Fruit fly (Drosophila melanogaster) whole organism, embryonic: ENCODE data around the gene CG11999.

Source experiments
- Adf1 ChIP-seq: fragments of 200-800 bp; sonication (Bioruptor generic); IDR thresholded peaks from 2 replicates; pipeline ENCODE4 v1.3.6; 2022; ENCODE audit warnings: missing biosample characterization, missing genetic modification characterization
- Asciz ChIP-seq: fragments of 200-800 bp; sonication (Bioruptor generic); optimal IDR thresholded peaks from 2 replicates; lab custom pipeline; 2017; ENCODE audit warnings: missing biosample characterization, mild to moderate bottlenecking, missing genetic modification characterization, missing genetic modification reagents
- B-H2 ChIP-seq: fragments of 200-800 bp; sonication (Bioruptor generic); optimal IDR thresholded peaks from 2 replicates; lab custom pipeline; 2018; ENCODE audit warnings: missing biosample characterization, mild to moderate bottlenecking, missing genetic modification characterization
- BEAF-32 ChIP-seq: fragments of 200-800 bp; sonication (Bioruptor generic); optimal IDR thresholded peaks from 3 replicates; lab custom pipeline; 2017; ENCODE audit warnings: missing biosample characterization, missing genetic modification characterization, mild to moderate bottlenecking, moderate library complexity, missing genetic modification reagents
- CG10267 ChIP-seq: fragments of 200-800 bp; sonication (Bioruptor generic); optimal IDR thresholded peaks from 2 replicates; lab custom pipeline; 2018; ENCODE audit warnings: missing biosample characterization, mild to moderate bottlenecking, missing genetic modification characterization, moderate library complexity
- CG10565 ChIP-seq: fragments of 200-800 bp; sonication (Bioruptor generic); optimal IDR thresholded peaks from 3 replicates; lab custom pipeline; 2016; ENCODE audit warnings: missing biosample characterization, mild to moderate bottlenecking, missing genetic modification characterization
- CG11456 ChIP-seq: fragments of 200-800 bp; sonication (Bioruptor generic); IDR thresholded peaks from 3 replicates; pipeline ENCODE4 v1.3.6; 2022; ENCODE audit warnings: missing biosample characterization, missing genetic modification characterization
- CG14667 ChIP-seq: fragments of 200-800 bp; sonication (Bioruptor generic); IDR thresholded peaks from 2 replicates; pipeline ENCODE4 v1.3.6; 2022; ENCODE audit warnings: missing biosample characterization, missing genetic modification characterization
- CG14710 ChIP-seq: fragments of 200-800 bp; sonication (Bioruptor generic); optimal IDR thresholded peaks from 3 replicates; lab custom pipeline; 2019; ENCODE audit warnings: missing biosample characterization, mild to moderate bottlenecking, missing genetic modification characterization, moderate library complexity
- CG2202 ChIP-seq: fragments of 200-800 bp; sonication (Bioruptor generic); optimal IDR thresholded peaks from 2 replicates; lab custom pipeline; 2018; ENCODE audit warnings: missing biosample characterization, mild to moderate bottlenecking, missing genetic modification characterization
- CG33213 ChIP-seq: fragments of 200-800 bp; sonication (Bioruptor generic); optimal IDR thresholded peaks from 3 replicates; lab custom pipeline; 2016; ENCODE audit warnings: missing biosample characterization, missing genetic modification characterization
- CG33557 ChIP-seq: fragments of 200-800 bp; sonication (Bioruptor generic); optimal IDR thresholded peaks from 2 replicates; lab custom pipeline; 2019; ENCODE audit warnings: missing biosample characterization, mild to moderate bottlenecking, missing genetic modification characterization, moderate library complexity
- CG34224 ChIP-seq: fragments of 200-800 bp; sonication (Bioruptor generic); IDR thresholded peaks from 3 replicates; pipeline ENCODE4 v1.3.6; 2022; ENCODE audit warnings: missing biosample characterization, missing genetic modification characterization; ENCODE audit not compliant: partially characterized antibody
- CG5245 ChIP-seq: fragments of 200-800 bp; sonication (Bioruptor generic); optimal IDR thresholded peaks from 3 replicates; lab custom pipeline; 2016; ENCODE audit warnings: missing biosample characterization, missing genetic modification characterization
- CG6175 ChIP-seq: fragments of 200-800 bp; sonication (Bioruptor generic); IDR thresholded peaks from 3 replicates; pipeline ENCODE4 v1.3.6; 2022; ENCODE audit warnings: missing biosample characterization, missing genetic modification characterization
- CG8478 ChIP-seq: fragments of >200 bp; optimal IDR thresholded peaks from 2 replicates; lab custom pipeline; 2018
- Camta ChIP-seq: fragments of 200-800 bp; sonication (Bioruptor generic); optimal IDR thresholded peaks from 2 replicates; lab custom pipeline; 2016; ENCODE audit warnings: missing biosample characterization, missing genetic modification characterization
- CkIIα-i1 ChIP-seq: fragments of 200-800 bp; sonication (Bioruptor generic); IDR thresholded peaks from 2 replicates; pipeline ENCODE4 v1.3.6; 2022; ENCODE audit warnings: missing biosample characterization, missing genetic modification characterization
- Dref ChIP-seq: fragments of 200-800 bp; sonication (Bioruptor generic); IDR thresholded peaks from 2 replicates; pipeline ENCODE4 v1.3.6; 2022; ENCODE audit warnings: missing biosample characterization, missing genetic modification characterization
- Gsc ChIP-seq: fragments of 200-800 bp; sonication (Bioruptor generic); IDR thresholded peaks from 2 replicates; pipeline ENCODE4 v1.3.6; 2022; ENCODE audit warnings: missing biosample characterization, missing genetic modification characterization
- Lpt ChIP-seq: fragments of >200 bp; optimal IDR thresholded peaks from 2 replicates; lab custom pipeline; 2018; ENCODE audit warnings: missing biosample characterization, missing genetic modification characterization
- Nf-YC ChIP-seq: fragments of 200-800 bp; optimal IDR thresholded peaks from 3 replicates; lab custom pipeline; 2019; ENCODE audit warnings: missing biosample characterization, mild to moderate bottlenecking, missing genetic modification characterization, moderate library complexity
- Optix ChIP-seq: fragments of 200-800 bp; sonication (Bioruptor generic); IDR thresholded peaks from 3 replicates; pipeline ENCODE4 v1.3.6; 2022; ENCODE audit warnings: missing biosample characterization, missing genetic modification characterization
- Rfx ChIP-seq: fragments of 200-800 bp; sonication (Bioruptor generic); IDR thresholded peaks from 2 replicates; pipeline ENCODE4 v1.3.6; 2022; ENCODE audit warnings: missing biosample characterization, missing genetic modification characterization
- Sox102F ChIP-seq: fragments of 200-800 bp; sonication (Bioruptor generic); optimal IDR thresholded peaks from 2 replicates; lab custom pipeline; 2018; ENCODE audit warnings: missing biosample characterization, mild to moderate bottlenecking, missing genetic modification characterization, moderate library complexity
- Sry-δ ChIP-seq: fragments of 200-800 bp; sonication (Bioruptor generic); optimal IDR thresholded peaks from 2 replicates; lab custom pipeline; 2016; ENCODE audit warnings: missing biosample characterization, missing genetic modification characterization
- Stat92E ChIP-seq, 3 experiments: fragments of >200 bp in 2 of 3; fragments of 200-800 bp in 1 of 3; sonication (Bioruptor generic) in 1 of 3; optimal IDR thresholded peaks; 2 replicates each; lab custom pipeline; 2017 to 2019; ENCODE audit warnings: missing biosample characterization in 3 of 3, missing genetic modification characterization in 3 of 3, mild to moderate bottlenecking in 1 of 3, moderate library complexity in 1 of 3
- Tbp ChIP-seq: fragments of >200 bp; optimal IDR thresholded peaks from 2 replicates; lab custom pipeline; 2018; ENCODE audit warnings: missing biosample characterization, missing genetic modification characterization
- Usf ChIP-seq: fragments of 200-800 bp; sonication (Bioruptor generic); optimal IDR thresholded peaks from 2 replicates; lab custom pipeline; 2017; ENCODE audit warnings: missing genotype, missing biosample characterization, missing genetic modification characterization
- YL-1 ChIP-seq: fragments of 200-800 bp; sonication (Bioruptor generic); optimal IDR thresholded peaks from 3 replicates; lab custom pipeline; 2017; ENCODE audit warnings: missing biosample characterization, mild to moderate bottlenecking, missing genetic modification characterization
- ab ChIP-seq: fragments of 200-800 bp; sonication (Bioruptor generic); optimal IDR thresholded peaks from 2 replicates; lab custom pipeline; 2016; ENCODE audit warnings: missing biosample characterization, missing genetic modification characterization
- bsh ChIP-seq, 2 experiments: fragments of 200-800 bp; sonication (Bioruptor generic); optimal IDR thresholded peaks; 2 replicates each; lab custom pipeline; 2017 to 2018; ENCODE audit warnings: mild to moderate bottlenecking in 2 of 2, missing biosample characterization in 2 of 2, missing genetic modification characterization in 2 of 2, moderate library complexity in 1 of 2
- cg ChIP-seq: fragments of 200-800 bp; sonication (Bioruptor generic); optimal IDR thresholded peaks from 3 replicates; lab custom pipeline; 2019; ENCODE audit warnings: missing biosample characterization, mild to moderate bottlenecking, missing genetic modification characterization, moderate library complexity
- crp ChIP-seq, 2 experiments: fragments of 200-800 bp; sonication (Bioruptor generic); optimal IDR thresholded peaks; 2 replicates in 1 of 2; 3 replicates in 1 of 2; lab custom pipeline; 2017; ENCODE audit warnings: missing biosample characterization in 2 of 2, missing genetic modification characterization in 2 of 2, mild to moderate bottlenecking in 1 of 2, moderate library complexity in 1 of 2
- her ChIP-seq: fragments of 200-800 bp; sonication (Bioruptor generic); optimal IDR thresholded peaks from 2 replicates; lab custom pipeline; 2016; ENCODE audit warnings: missing biosample characterization, missing genetic modification characterization
- hkb ChIP-seq, 2 experiments: fragments of 200-800 bp in 1 of 2; fragments of >200 bp in 1 of 2; sonication (Bioruptor generic) in 1 of 2; IDR thresholded peaks in 1 of 2; optimal IDR thresholded peaks in 1 of 2; 2 replicates each; pipeline versions ENCODE4 v1.3.6 to Lab custom; 2017 to 2022; ENCODE audit warnings: missing biosample characterization in 1 of 2, missing genetic modification characterization in 1 of 2
- klu ChIP-seq: fragments of 200-800 bp; sonication (Bioruptor generic); IDR thresholded peaks from 2 replicates; pipeline ENCODE4 v1.3.6; 2022; ENCODE audit warnings: missing biosample characterization, missing genetic modification characterization
- lab ChIP-seq: fragments of 200-800 bp; sonication (Bioruptor generic); optimal IDR thresholded peaks from 3 replicates; lab custom pipeline; 2017; ENCODE audit warnings: missing biosample characterization, missing genetic modification characterization, mild to moderate bottlenecking, moderate library complexity, missing genetic modification reagents
- oc ChIP-seq: fragments of 200-800 bp; sonication (Bioruptor generic); optimal IDR thresholded peaks from 2 replicates; lab custom pipeline; 2018; ENCODE audit warnings: missing biosample characterization, mild to moderate bottlenecking, missing genetic modification characterization, moderate library complexity
- odd ChIP-seq: fragments of 200-800 bp; sonication (Bioruptor generic); optimal IDR thresholded peaks from 2 replicates; lab custom pipeline; 2017; ENCODE audit warnings: missing biosample characterization, mild to moderate bottlenecking, missing genetic modification characterization
- pum ChIP-seq: fragments of 200-800 bp; sonication (Bioruptor generic); optimal IDR thresholded peaks from 2 replicates; lab custom pipeline; 2016; ENCODE audit warnings: missing biosample characterization, missing genetic modification characterization
- rib ChIP-seq: fragments of 200-800 bp; sonication (Bioruptor generic); IDR thresholded peaks from 2 replicates; pipeline ENCODE4 v1.3.6; 2022; ENCODE audit warnings: missing biosample characterization, missing genetic modification characterization
- row ChIP-seq: fragments of 200-800 bp; sonication (Bioruptor generic); IDR thresholded peaks from 3 replicates; pipeline ENCODE4 v1.3.6; 2022; ENCODE audit warnings: missing biosample characterization, missing genetic modification characterization
- run ChIP-seq: fragments of 200-800 bp; sonication (Bioruptor generic); optimal IDR thresholded peaks from 3 replicates; lab custom pipeline; 2018; ENCODE audit warnings: missing biosample characterization, mild to moderate bottlenecking, missing genetic modification characterization
- sc ChIP-seq, 3 experiments: fragments of >200 bp in 2 of 3; fragments of 200-800 bp in 1 of 3; sonication (Bioruptor generic) in 1 of 3; optimal IDR thresholded peaks; 2 replicates in 2 of 3; 3 replicates in 1 of 3; lab custom pipeline; 2017; ENCODE audit warnings: mild to moderate bottlenecking in 1 of 3, missing biosample characterization in 1 of 3, missing genetic modification characterization in 1 of 3, missing genetic modification reagents in 1 of 3
- scrt ChIP-seq: fragments of 200-800 bp; sonication (Bioruptor generic); optimal IDR thresholded peaks from 2 replicates; lab custom pipeline; 2018; ENCODE audit warnings: missing biosample characterization, mild to moderate bottlenecking, missing genetic modification characterization, moderate library complexity
- sens-2 ChIP-seq: fragments of 200-800 bp; sonication (Bioruptor generic); IDR thresholded peaks from 2 replicates; pipeline ENCODE4 v1.3.6; 2022; ENCODE audit warnings: missing biosample characterization, missing genetic modification characterization
- slou ChIP-seq: fragments of 200-800 bp; sonication (Bioruptor generic); optimal IDR thresholded peaks from 3 replicates; lab custom pipeline; 2016; ENCODE audit warnings: missing biosample characterization, missing genetic modification characterization
- slp2 ChIP-seq: fragments of 200-800 bp; sonication (Bioruptor generic); optimal IDR thresholded peaks from 2 replicates; lab custom pipeline; 2016; ENCODE audit warnings: missing biosample characterization, missing genetic modification characterization
- tup ChIP-seq: fragments of 200-800 bp; sonication (Bioruptor generic); optimal IDR thresholded peaks from 2 replicates; lab custom pipeline; 2016; ENCODE audit warnings: missing biosample characterization, mild to moderate bottlenecking, missing genetic modification characterization, moderate library complexity

Gene CG11999

DNA sequence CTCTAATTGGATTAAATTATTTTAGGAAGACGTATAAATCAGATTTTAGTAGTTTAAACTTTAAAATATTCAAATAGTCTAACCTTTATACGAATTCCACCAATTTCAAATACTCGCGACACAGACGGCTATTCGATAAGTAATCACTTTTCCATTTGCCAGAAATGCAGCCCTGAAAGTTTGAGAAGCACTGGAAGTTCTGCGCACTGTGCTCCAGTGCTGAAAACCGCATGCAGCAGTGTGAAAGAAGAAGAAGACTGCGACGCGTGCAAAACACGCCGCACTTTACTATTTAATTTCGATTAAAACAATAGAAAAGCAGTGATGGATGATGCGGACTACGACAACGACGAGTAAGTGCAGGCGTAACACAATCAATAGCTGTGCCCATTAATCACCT, 17.0 kb upstream of the CG11999 start, which contains the start of gene Polr2F (continued):
- TF ChIP-seq Asciz (peak; percentile 52), CG33557 (GFP tag; lab: Kevin White, UChicago) (peak; percentile 63), CkIIα-i1 (GFP tag; lab: Robert Waterston, UW) (no peak), slou (GFP tag; lab: Kevin White, UChicago) (peak; percentile 63), Dref (GFP tag; lab: Robert Waterston, UW) (peak; percentile 93), Usf (peak; percentile 70), YL-1 (GFP tag; lab: Kevin White, UChicago) (peak; percentile 93), bsh (GFP tag; optimal IDR thresholded peaks at IDR 0.05; lab: Kevin White, UChicago) (peak in 1 of 2 experiments; percentile 58), B-H2 (GFP tag; lab: Kevin White, UChicago) (peak; percentile 93), Tbp (GFP tag; lab: Kevin White, UChicago) (no peak), odd (GFP tag; lab: Kevin White, UChicago) (no peak), CG2202 (tag; lab: Kevin White, UChicago) (peak; percentile 13), CG14710 (tag; lab: Kevin White, UChicago) (peak; percentile 84), CG34224 (GFP tag; lab: Robert Waterston, UW) (0 out of 3 replicates have a peak, but pooled peaks have one; percentile 21), pum (GFP tag; lab: Kevin White, UChicago) (peak; percentile 90), CG33213 (GFP tag; lab: Kevin White, UChicago) (peak; percentile 90), cg (no peak), her (GFP tag; lab: Kevin White, UChicago) (peak; percentile 92), CG8478 (lab: Kevin White, UChicago) (no peak), BEAF-32 (GFP tag; lab: Kevin White, UChicago) (peak; percentile 63), CG5245 (GFP tag; lab: Kevin White, UChicago) (peak; percentile 81), Nf-YC (tag; lab: Kevin White, UChicago) (peak; percentile 70), lab (GFP tag; lab: Kevin White, UChicago) (peak; percentile 87), Stat92E (GFP tag; optimal IDR thresholded peaks at IDR 0.05; lab: Kevin White, UChicago) (peak in 1 of 3 experiments; percentile 74), ab (GFP tag; lab: Kevin White, UChicago) (peak; percentile 63), Gsc (GFP tag; lab: Robert Waterston, UW) (no peak), scrt (peak; percentile 58), CG14667 (GFP tag; lab: Robert Waterston, UW) (peak; percentile 74), Sox102F (GFP tag; lab: Kevin White, UChicago) (no peak), slp2 (GFP tag; lab: Kevin White, UChicago) (peak; percentile 77), sc (optimal IDR thresholded peaks at IDR 0.05; lab: Kevin White, UChicago) (no peak), sc (GFP tag; optimal IDR thresholded peaks at IDR 0.05; lab: Kevin White, UChicago) (no peak), oc (tag; lab: Kevin White, UChicago) (peak; percentile 46), Sry-δ (GFP tag; lab: Kevin White, UChicago) (peak; percentile 75), row (GFP tag; lab: Robert Waterston, UW) (peak; percentile 89), sens-2 (GFP tag; lab: Robert Waterston, UW) (no peak), hkb (optimal IDR thresholded peaks at IDR 0.05; lab: Kevin White, UChicago) (no peak), hkb (GFP tag; IDR thresholded peaks at IDR 0.05; lab: Robert Waterston, UW) (peak; percentile 73), crp (GFP tag; optimal IDR thresholded peaks at IDR 0.05; lab: Kevin White, UChicago) (peak in 1 of 2 experiments; percentile 41), run (tag; lab: Kevin White, UChicago) (no peak), Adf1 (peak; percentile 72), Optix (peak; percentile 58; the same call in 2 of the 3 replicates), CG11456 (GFP tag; lab: Robert Waterston, UW) (peak; percentile 93), rib (GFP tag; lab: Robert Waterston, UW) (peak; percentile 87), CG10267 (tag; lab: Kevin White, UChicago) (peak; percentile 99), Camta (GFP tag; lab: Kevin White, UChicago) (peak; percentile 80), CG10565 (no peak), Lpt (GFP tag; lab: Kevin White, UChicago) (no peak), tup (peak; percentile 81), Rfx (peak; percentile 94), klu (GFP tag; lab: Robert Waterston, UW) (peak; percentile 71), CG6175 (peak; percentile 53; the same call in 2 of the 3 replicates)
